Fruit fly (Drosophila melanogaster): Measurements from ENCODE around the gene CG31704.
A peak's percentile ranks its signal among the peaks of the same experiment; 100 is the strongest.

Gene CG31704

DNA sequence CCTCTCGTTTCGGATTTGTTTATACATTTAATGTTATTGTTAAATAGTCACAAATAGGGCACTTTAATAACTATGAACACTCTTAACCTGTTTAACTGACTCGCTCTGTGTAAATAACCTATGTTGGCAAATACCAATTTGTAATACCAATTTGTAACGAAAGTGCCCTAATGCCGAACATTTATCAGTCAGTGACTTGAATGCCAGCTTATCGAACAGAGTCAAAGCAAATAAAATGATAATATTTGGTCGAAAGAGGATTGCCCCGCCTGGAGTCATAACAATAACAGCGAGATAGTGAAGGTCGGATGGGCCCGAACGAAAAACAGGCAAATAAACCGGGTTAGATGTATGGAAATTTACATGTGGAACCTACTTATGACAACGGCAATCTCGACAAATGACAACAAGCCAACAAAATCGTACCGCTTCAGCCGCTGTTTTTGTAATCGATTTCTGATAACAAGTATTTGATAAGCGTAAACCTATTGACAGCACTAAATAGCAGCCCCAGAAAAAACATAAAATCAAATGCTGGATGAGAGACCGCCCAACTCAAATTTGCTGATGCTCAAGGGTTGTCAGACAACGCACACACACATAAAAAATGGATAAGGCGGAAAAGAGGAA lies 4.8 kb downstream of the CG31704 start (continued):
- TF ChIP-seq emc (GFP tag; optimal IDR thresholded peaks at IDR 0.05) (no peak), Hr3 (GFP tag; optimal IDR thresholded peaks at IDR 0.05) (no peak), cwo (GFP tag; optimal IDR thresholded peaks at IDR 0.05) (no peak), sqz (GFP tag; optimal IDR thresholded peaks at IDR 0.05) (no peak), fu2 (GFP tag; optimal IDR thresholded peaks at IDR 0.05) (no peak), twi (tag; optimal IDR thresholded peaks at IDR 0.05) (no peak), kay (GFP tag; optimal IDR thresholded peaks at IDR 0.05) (no peak), Lim3 (GFP tag; IDR thresholded peaks at IDR 0.05) (no peak), CG3995 (GFP tag; optimal IDR thresholded peaks at IDR 0.05) (no peak), CG15696 (tag; optimal IDR thresholded peaks at IDR 0.05) (no peak), CG12659 (GFP tag; optimal IDR thresholded peaks at IDR 0.05) (peak; percentile 24), CG12299 (tag; optimal IDR thresholded peaks at IDR 0.05) (no peak), CG1602 (GFP tag; optimal IDR thresholded peaks at IDR 0.05) (no peak), ham (GFP tag; IDR thresholded peaks at IDR 0.05) (no peak), crol (GFP tag; IDR thresholded peaks at IDR 0.05) (no peak), pnt (GFP tag; optimal IDR thresholded peaks at IDR 0.05) (no peak), CrebB (tag; optimal IDR thresholded peaks at IDR 0.05) (no peak), sens-2 (GFP tag; IDR thresholded peaks at IDR 0.05) (no peak), CG14014 (GFP tag; IDR thresholded peaks at IDR 0.05) (peak; percentile 29; the same call in 1 of the 2 replicates), Dll (GFP tag; IDR thresholded peaks at IDR 0.05; ENCODE audit: partially characterized antibody) (no peak), ci (GFP tag; IDR thresholded peaks at IDR 0.05) (0 out of 3 replicates have a peak, but pooled peaks have one; percentile 7), Antp (GFP tag; optimal IDR thresholded peaks at IDR 0.05) (no peak), CG12104 (GFP tag; optimal IDR thresholded peaks at IDR 0.05) (no peak), Dek (tag; optimal IDR thresholded peaks at IDR 0.05) (no peak), CG7928 (GFP tag; optimal IDR thresholded peaks at IDR 0.05) (no peak), CG5953 (GFP tag; IDR thresholded peaks at IDR 0.05) (no peak), lmd (GFP tag; IDR thresholded peaks at IDR 0.05) (no peak), Hmr (GFP tag; optimal IDR thresholded peaks at IDR 0.05) (peak; percentile 41), Lpt (GFP tag; optimal IDR thresholded peaks at IDR 0.05) (no peak), sc (optimal IDR thresholded peaks at IDR 0.05) (no peak), sc (GFP tag; optimal IDR thresholded peaks at IDR 0.05) (no peak), Spps (tag; optimal IDR thresholded peaks at IDR 0.05) (no peak), HLH3B (GFP tag; IDR thresholded peaks at IDR 0.05) (no peak), CG9437 (GFP tag; optimal IDR thresholded peaks at IDR 0.05) (no peak), CG8290 (GFP tag; optimal IDR thresholded peaks at IDR 0.05) (no peak), CG8290 (tag; optimal IDR thresholded peaks at IDR 0.05) (peak in 1 of 2 experiments; percentile 60), CG17385 (GFP tag; optimal IDR thresholded peaks at IDR 0.05) (peak; percentile 9), CHES-1-like (GFP tag; optimal IDR thresholded peaks at IDR 0.05) (no peak), ato (GFP tag; IDR thresholded peaks at IDR 0.05; ENCODE audit: partially characterized antibody) (no peak), GATAe (GFP tag; conservative IDR thresholded peaks at IDR 0.05) (0 out of 2 replicates have a peak, but pooled peaks have one; percentile 16), CG11504 (tag; optimal IDR thresholded peaks at IDR 0.05) (no peak), mirr (GFP tag; optimal IDR thresholded peaks at IDR 0.05) (peak; percentile 92), CG7839 (tag; optimal IDR thresholded peaks at IDR 0.05) (no peak), wek (GFP tag; optimal IDR thresholded peaks at IDR 0.05) (peak; percentile 37), jing (GFP tag; optimal IDR thresholded peaks at IDR 0.05) (no peak), shn (GFP tag; optimal IDR thresholded peaks at IDR 0.05) (no peak), Mes4 (GFP tag; optimal IDR thresholded peaks at IDR 0.05) (no peak), Hsf (GFP tag; optimal IDR thresholded peaks at IDR 0.05) (no peak), CG2120 (GFP tag; optimal IDR thresholded peaks at IDR 0.05) (peak; percentile 1), CG6765 (GFP tag; optimal IDR thresholded peaks at IDR 0.05) (peak; percentile 5), fd102C (GFP tag; optimal IDR thresholded peaks at IDR 0.05) (no peak), Rx (GFP tag; IDR thresholded peaks at IDR 0.05) (no peak)
